Fruit fly (Drosophila melanogaster): ENCODE data around the gene ND-13B.

ND-13B gene

dm6 chr3L:10690904-10691408 is 3.0 kb downstream of the ND-13B start, which contains the start of gene CG11811 (continued):
- TF ChIP-seq CG12071 (GFP tag; optimal IDR thresholded peaks at IDR 0.05) (no peak), B-H2 (GFP tag; optimal IDR thresholded peaks at IDR 0.05) (peak; percentile 46), Doc3 (GFP tag; IDR thresholded peaks at IDR 0.05; ENCODE audit: partially characterized antibody) (peak; percentile 74; the same call in 2 of the 3 replicates), Sox100B (GFP tag; optimal IDR thresholded peaks at IDR 0.05) (no peak), seq (GFP tag; IDR thresholded peaks at IDR 0.05) (no peak), scrt (GFP tag; optimal IDR thresholded peaks at IDR 0.05) (no peak), HmgZ (tag; optimal IDR thresholded peaks at IDR 0.05) (peak; percentile 70), Lhr (GFP tag; optimal IDR thresholded peaks at IDR 0.05) (peak; percentile 29), CG15514 (GFP tag; optimal IDR thresholded peaks at IDR 0.05) (peak; percentile 97), CG12104 (GFP tag; optimal IDR thresholded peaks at IDR 0.05) (no peak), Max (GFP tag; optimal IDR thresholded peaks at IDR 0.05) (no peak), pum (GFP tag; optimal IDR thresholded peaks at IDR 0.05) (no peak), usp (GFP tag; optimal IDR thresholded peaks at IDR 0.05) (no peak), CG17328 (GFP tag; IDR thresholded peaks at IDR 0.05) (no peak), cas (GFP tag; IDR thresholded peaks at IDR 0.05) (no peak), sna (GFP tag; IDR thresholded peaks at IDR 0.05; ENCODE audit: partially characterized antibody) (peak; percentile 72), CG30020 (tag; optimal IDR thresholded peaks at IDR 0.05) (peak; percentile 19), CG17359 (tag; optimal IDR thresholded peaks at IDR 0.05) (no peak), MTF-1 (GFP tag; optimal IDR thresholded peaks at IDR 0.05; ENCODE audit: borderline replicate concordance) (no peak), jing (GFP tag; optimal IDR thresholded peaks at IDR 0.05) (no peak), CG9876 (GFP tag; optimal IDR thresholded peaks at IDR 0.05) (no peak), pho (GFP tag; optimal IDR thresholded peaks at IDR 0.05) (no peak), crp (GFP tag; optimal IDR thresholded peaks at IDR 0.05) (no peak), CHES-1-like (GFP tag; optimal IDR thresholded peaks at IDR 0.05) (no peak), Myb (GFP tag; optimal IDR thresholded peaks at IDR 0.05) (peak; percentile 4), Hmr (GFP tag; optimal IDR thresholded peaks at IDR 0.05) (no peak), CG4820 (GFP tag; optimal IDR thresholded peaks at IDR 0.05) (no peak), rib (GFP tag; IDR thresholded peaks at IDR 0.05) (0 out of 2 replicates have a peak, but pooled peaks have one; percentile 45), CG12659 (GFP tag; optimal IDR thresholded peaks at IDR 0.05) (peak; percentile 65), ci (GFP tag; IDR thresholded peaks at IDR 0.05) (no peak), ham (GFP tag; IDR thresholded peaks at IDR 0.05) (no peak), odd (GFP tag; optimal IDR thresholded peaks at IDR 0.05) (no peak), fd102C (GFP tag; optimal IDR thresholded peaks at IDR 0.05) (no peak), Dfd (GFP tag; optimal IDR thresholded peaks at IDR 0.05) (no peak), grau (tag; optimal IDR thresholded peaks at IDR 0.05) (peak; percentile 18), Rx (GFP tag; IDR thresholded peaks at IDR 0.05) (no peak), NFAT (GFP tag; IDR thresholded peaks at IDR 0.05) (no peak), grn (GFP tag; optimal IDR thresholded peaks at IDR 0.05) (no peak), HmgD (GFP tag; optimal IDR thresholded peaks at IDR 0.05) (no peak), Elba2 (GFP tag; optimal IDR thresholded peaks at IDR 0.05) (no peak), CG18764 (GFP tag; optimal IDR thresholded peaks at IDR 0.05) (no peak), ftz-f1 (GFP tag; optimal IDR thresholded peaks at IDR 0.05) (peak; percentile 67), Mad (GFP tag; optimal IDR thresholded peaks at IDR 0.05) (no peak), CG13624 (GFP tag; optimal IDR thresholded peaks at IDR 0.05) (no peak), CG30431 (GFP tag; optimal IDR thresholded peaks at IDR 0.05) (no peak), CG10366 (GFP tag; IDR thresholded peaks at IDR 0.05) (no peak), CG17361 (GFP tag; IDR thresholded peaks at IDR 0.05) (0 out of 3 replicates have a peak, but pooled peaks have one; percentile 13), H15 (GFP tag; IDR thresholded peaks at IDR 0.05) (no peak), CG31224 (GFP tag; IDR thresholded peaks at IDR 0.05) (peak; percentile 93), phol (tag; optimal IDR thresholded peaks at IDR 0.05) (peak; percentile 38), repo (GFP tag; optimal IDR thresholded peaks at IDR 0.05) (no peak), CG14050 (GFP tag; IDR thresholded peaks at IDR 0.05) (no peak)
